Worm (Caenorhabditis elegans) whole organism, late embryonic: ENCODE measurements around the gene W04G3.12.
A peak's percentile ranks its signal among the peaks of the same experiment; 100 is the strongest.

Experiments used
- F13H6.1 ChIP-seq: sonication (generic microtip); optimal IDR thresholded peaks from 2 replicates; lab custom pipeline; 2016; ENCODE audit warnings: missing genetic modification characterization, missing compliant biosample characterization
- T23F11.4 ChIP-seq: fragments of 200-800 bp; sonication (Bioruptor generic); optimal IDR thresholded peaks from 2 replicates; lab custom pipeline; 2018; ENCODE audit warnings: mild to moderate bottlenecking, missing genetic modification characterization, missing compliant biosample characterization
- ama-1 ChIP-seq: fragments of 150-350 bp; optimal IDR thresholded peaks from 2 replicates; lab custom pipeline; 2014
- ceh-18 ChIP-seq: sonication (generic microtip); optimal IDR thresholded peaks from 2 replicates; lab custom pipeline; 2016; ENCODE audit warnings: missing genetic modification characterization, missing compliant biosample characterization
- ceh-22 ChIP-seq: sonication (generic microtip); optimal IDR thresholded peaks from 2 replicates; lab custom pipeline; 2017; ENCODE audit warnings: missing biosample characterization, missing genetic modification characterization
- ceh-31 ChIP-seq: sonication (generic microtip); optimal IDR thresholded peaks from 2 replicates; lab custom pipeline; 2016; ENCODE audit warnings: missing genetic modification characterization, missing compliant biosample characterization
- ceh-45 ChIP-seq: fragments of 200-800 bp; sonication (Bioruptor generic); IDR thresholded peaks from 2 replicates; pipeline ENCODE4 v1.3.6; 2022; ENCODE audit warnings: missing genetic modification reagents, missing genetic modification characterization, missing compliant biosample characterization
- ceh-6 ChIP-seq: fragments of 200-800 bp; sonication (Bioruptor generic); optimal IDR thresholded peaks from 2 replicates; lab custom pipeline; 2018; ENCODE audit warnings: mild to moderate bottlenecking, missing genetic modification characterization, missing compliant biosample characterization
- che-1 ChIP-seq: sonication (generic microtip); optimal IDR thresholded peaks from 2 replicates; lab custom pipeline; 2016; ENCODE audit warnings: mild to moderate bottlenecking, missing genetic modification characterization, missing compliant biosample characterization
- dmd-4 ChIP-seq: sonication (generic microtip); optimal IDR thresholded peaks from 2 replicates; lab custom pipeline; 2016; ENCODE audit warnings: borderline replicate concordance, missing genetic modification characterization, missing compliant biosample characterization
- dve-1 ChIP-seq: sonication (generic microtip); optimal IDR thresholded peaks from 2 replicates; lab custom pipeline; 2017; ENCODE audit warnings: antibody characterized with exemption, mild to moderate bottlenecking, missing genetic modification characterization, missing compliant biosample characterization
- ets-4 ChIP-seq: sonication (generic microtip); optimal IDR thresholded peaks from 2 replicates; lab custom pipeline; 2016; ENCODE audit warnings: missing genetic modification characterization, missing compliant biosample characterization
- fkh-10 ChIP-seq: fragments of 150-350 bp; optimal IDR thresholded peaks from 2 replicates; lab custom pipeline; 2014; ENCODE audit warnings: missing biosample characterization, missing genetic modification reagents, missing genetic modification characterization
- fkh-6 ChIP-seq: sonication (generic microtip); optimal IDR thresholded peaks from 2 replicates; lab custom pipeline; 2016; ENCODE audit warnings: missing genetic modification characterization, missing compliant biosample characterization
- gmeb-2 ChIP-seq: sonication (generic microtip); optimal IDR thresholded peaks from 2 replicates; lab custom pipeline; 2016; ENCODE audit warnings: missing genetic modification characterization, inconsistent platforms, missing compliant biosample characterization
- hlh-13 ChIP-seq: fragments of 200-800 bp; sonication (Bioruptor generic); optimal IDR thresholded peaks from 2 replicates; lab custom pipeline; 2018; ENCODE audit warnings: mild to moderate bottlenecking, missing genetic modification characterization, missing compliant biosample characterization
- hlh-6 ChIP-seq: sonication (generic microtip); optimal IDR thresholded peaks from 2 replicates; lab custom pipeline; 2016; ENCODE audit warnings: missing genotype, missing genetic modification characterization, missing compliant biosample characterization
- lim-6 ChIP-seq: sonication (generic microtip); optimal IDR thresholded peaks from 2 replicates; lab custom pipeline; 2016; ENCODE audit warnings: missing genetic modification characterization, missing compliant biosample characterization
- lin-11 ChIP-seq: fragments of 200-800 bp; sonication (Bioruptor generic); optimal IDR thresholded peaks from 2 replicates; lab custom pipeline; 2018; ENCODE audit warnings: mild to moderate bottlenecking, missing genetic modification characterization, missing compliant biosample characterization
- mec-3 ChIP-seq: sonication (generic microtip); optimal IDR thresholded peaks from 2 replicates; lab custom pipeline; 2016; ENCODE audit warnings: borderline replicate concordance, missing genetic modification characterization, missing compliant biosample characterization
- nfya-1 ChIP-seq: sonication (generic microtip); optimal IDR thresholded peaks from 2 replicates; lab custom pipeline; 2017; ENCODE audit warnings: missing genetic modification characterization, mild to moderate bottlenecking, missing compliant biosample characterization, antibody characterized with exemption, moderate library complexity
- nhr-11 ChIP-seq: fragments of 150-350 bp; optimal IDR thresholded peaks from 2 replicates; lab custom pipeline; 2014; ENCODE audit warnings: missing biosample characterization, missing genetic modification characterization
- npax-4 ChIP-seq: sonication (generic microtip); optimal IDR thresholded peaks from 2 replicates; lab custom pipeline; 2016; ENCODE audit warnings: missing genetic modification characterization, missing compliant biosample characterization
- odd-2 ChIP-seq: sonication (generic microtip); optimal IDR thresholded peaks from 2 replicates; lab custom pipeline; 2017; ENCODE audit warnings: antibody characterized with exemption, mild to moderate bottlenecking, missing genetic modification characterization, missing compliant biosample characterization
- pag-3 ChIP-seq: sonication (generic microtip); optimal IDR thresholded peaks from 2 replicates; lab custom pipeline; 2016; ENCODE audit warnings: missing compliant biosample characterization, missing genetic modification characterization, borderline replicate concordance
- pha-4 ChIP-seq: fragments of 150-350 bp; optimal IDR thresholded peaks from 2 replicates; lab custom pipeline; 2018; ENCODE audit warnings: missing biosample characterization, missing genetic modification reagents, missing genetic modification characterization
- ref-2 ChIP-seq: sonication (generic microtip); optimal IDR thresholded peaks from 2 replicates; lab custom pipeline; 2016; ENCODE audit warnings: missing genetic modification characterization, missing compliant biosample characterization
- sdc-2 ChIP-seq: sonication (generic microtip); optimal IDR thresholded peaks from 2 replicates; lab custom pipeline; 2016; ENCODE audit warnings: missing genotype, missing genetic modification characterization, missing compliant biosample characterization
- sox-4 ChIP-seq: sonication (generic microtip); optimal IDR thresholded peaks from 2 replicates; lab custom pipeline; 2017; ENCODE audit warnings: mild to moderate bottlenecking, missing genetic modification characterization, inconsistent platforms, missing compliant biosample characterization
- syd-9 ChIP-seq: sonication (generic microtip); optimal IDR thresholded peaks from 2 replicates; lab custom pipeline; 2016; ENCODE audit warnings: mild to moderate bottlenecking, missing genetic modification characterization, moderate library complexity, missing compliant biosample characterization
- tbx-2 ChIP-seq: sonication (generic microtip); optimal IDR thresholded peaks from 2 replicates; lab custom pipeline; 2016; ENCODE audit warnings: missing genetic modification characterization, missing compliant biosample characterization
- tbx-7 ChIP-seq: sonication (generic microtip); optimal IDR thresholded peaks from 2 replicates; lab custom pipeline; 2016; ENCODE audit warnings: missing genotype, missing genetic modification characterization, missing compliant biosample characterization
- ttx-3 ChIP-seq: sonication (generic microtip); optimal IDR thresholded peaks from 2 replicates; lab custom pipeline; 2016; ENCODE audit warnings: missing genetic modification reagents, missing genetic modification characterization, missing compliant biosample characterization
- unc-3 ChIP-seq, 2 experiments: fragments of 200-800 bp in 1 of 2; sonication (Bioruptor generic) in 1 of 2; sonication (generic microtip) in 1 of 2; conservative IDR thresholded peaks in 1 of 2; optimal IDR thresholded peaks in 1 of 2; 2 replicates each; pipeline versions ENCODE4 v1.3.6 to Lab custom; 2016 to 2022; ENCODE audit warnings: missing compliant biosample characterization in 2 of 2, missing genetic modification characterization in 2 of 2, missing genetic modification reagents in 1 of 2
- unc-55 ChIP-seq: sonication (generic microtip); optimal IDR thresholded peaks from 2 replicates; lab custom pipeline; 2017; ENCODE audit warnings: missing biosample characterization, missing genetic modification reagents, missing genetic modification characterization

The W04G3.12 gene

DNA sequence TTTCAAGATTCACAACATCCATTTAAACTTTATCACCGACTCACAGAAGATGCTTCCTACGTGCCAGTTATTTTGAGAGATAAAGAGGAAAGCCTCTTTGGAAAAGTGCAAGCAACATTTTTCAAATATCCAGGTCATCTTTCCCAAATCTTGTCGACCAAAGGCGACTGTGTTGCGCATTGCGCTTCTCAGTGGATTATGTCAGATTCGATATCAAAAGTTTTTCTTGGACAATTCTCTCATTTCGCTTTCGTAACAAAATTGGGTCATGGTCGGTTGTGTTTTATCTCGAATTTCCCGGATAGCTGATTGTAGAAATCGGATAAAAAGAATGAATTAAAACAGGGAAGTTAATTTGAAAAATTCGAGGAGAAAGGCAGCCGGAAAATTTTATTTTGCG lies 9.3 kb downstream of the W04G3.12 start:
- TF ChIP-seq sdc-2 (tag; lab: Kevin White, UChicago) = no peak

DNA sequence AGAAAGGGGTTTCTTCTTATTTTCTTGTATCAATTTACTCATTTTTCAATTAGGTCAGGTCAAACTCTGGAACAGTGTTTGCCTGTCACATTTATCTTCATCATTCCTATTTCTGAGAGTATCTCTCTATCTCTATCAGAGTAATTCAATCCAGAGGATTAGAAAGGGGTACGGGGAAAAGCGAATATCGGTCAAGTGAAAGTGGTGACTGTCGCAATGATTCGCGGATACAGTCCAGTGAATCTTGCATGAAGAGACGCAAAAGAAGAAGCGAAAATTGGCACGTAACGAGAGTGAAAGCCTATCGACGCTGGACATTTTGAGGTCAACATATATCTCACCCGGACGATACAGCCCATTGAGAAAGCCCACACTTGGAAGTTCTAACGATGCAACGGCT lies 11.8 kb downstream of the W04G3.12 start, which contains the start of gene lpr-4:
lpr-4 (plus strand) TSS at position 328 of the 400 bp plus-strand sequence.
- TF ChIP-seq T23F11.4 (GFP tag; lab: Kevin White, UChicago) (no peak), fkh-6 (tag; lab: Kevin White, UChicago) (no peak), syd-9 (tag; lab: Kevin White, UChicago) (no peak), ceh-18 (tag; lab: Kevin White, UChicago) (no peak), unc-55 (GFP tag; lab: Kevin White, UChicago) (peak; percentile 21), odd-2 (no peak), sdc-2 (tag; lab: Kevin White, UChicago) (no peak), hlh-13 (GFP tag; lab: Kevin White, UChicago) (no peak), ref-2 (tag; lab: Kevin White, UChicago) (peak; percentile 17), tbx-7 (tag; lab: Kevin White, UChicago) (no peak), nhr-11 (tag; lab: Kevin White, UChicago) (no peak), unc-3 (GFP tag; conservative IDR thresholded peaks at IDR 0.05; lab: Robert Waterston, UW) (no peak), unc-3 (tag; optimal IDR thresholded peaks at IDR 0.05; lab: Kevin White, UChicago) (no peak), tbx-2 (tag; lab: Kevin White, UChicago) (no peak), sox-4 (tag; lab: Kevin White, UChicago) (no peak)

DNA sequence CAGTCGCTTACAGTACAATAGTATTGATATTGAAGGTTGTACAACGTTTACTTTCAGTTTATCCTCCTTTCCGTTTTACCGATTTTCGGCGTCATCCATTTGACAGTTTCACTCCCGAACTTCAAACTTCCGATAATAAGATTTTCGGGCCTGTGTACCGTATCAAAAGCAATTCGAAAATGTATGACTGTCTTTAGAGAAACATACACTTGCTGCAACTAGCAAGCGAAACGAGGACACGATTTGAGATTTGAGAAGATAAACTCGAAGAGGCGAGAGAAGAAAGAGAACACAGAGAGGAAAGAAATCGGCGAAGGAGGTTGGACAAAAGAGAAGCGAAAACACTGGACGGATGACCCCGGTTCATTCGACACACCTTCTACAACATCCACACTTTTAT lies 14.7 kb downstream of the W04G3.12 start, which contains the start of gene lpr-5:
lpr-5 (plus strand) TSS at position 220 of the 400 bp plus-strand sequence.
- TF ChIP-seq fkh-10 (GFP tag; lab: Kevin White, UChicago) = no peak
- no peak for TF ChIP-seq ceh-31 (tag; lab: Kevin White, UChicago)
- no peak for TF ChIP-seq ttx-3 (tag; lab: Kevin White, UChicago)
- no peak for TF ChIP-seq nfya-1 (tag; lab: Kevin White, UChicago)
- TF ChIP-seq mec-3 = no peak
- TF ChIP-seq che-1 (tag; lab: Kevin White, UChicago) = no peak
- TF ChIP-seq dmd-4 (tag; lab: Kevin White, UChicago) = no peak
- no peak for TF ChIP-seq hlh-13 (GFP tag; lab: Kevin White, UChicago)
- no peak for TF ChIP-seq sox-4 (tag; lab: Kevin White, UChicago)
- no peak for TF ChIP-seq dve-1 (tag; lab: Kevin White, UChicago)
- no peak for TF ChIP-seq lin-11
- TF ChIP-seq pha-4 (tag; lab: Kevin White, UChicago) = no peak
- no peak for TF ChIP-seq npax-4 (tag; lab: Kevin White, UChicago)
- no peak for TF ChIP-seq pag-3
- TF ChIP-seq ceh-6 (GFP tag; lab: Kevin White, UChicago) = no peak
- TF ChIP-seq hlh-6 = no peak

DNA sequence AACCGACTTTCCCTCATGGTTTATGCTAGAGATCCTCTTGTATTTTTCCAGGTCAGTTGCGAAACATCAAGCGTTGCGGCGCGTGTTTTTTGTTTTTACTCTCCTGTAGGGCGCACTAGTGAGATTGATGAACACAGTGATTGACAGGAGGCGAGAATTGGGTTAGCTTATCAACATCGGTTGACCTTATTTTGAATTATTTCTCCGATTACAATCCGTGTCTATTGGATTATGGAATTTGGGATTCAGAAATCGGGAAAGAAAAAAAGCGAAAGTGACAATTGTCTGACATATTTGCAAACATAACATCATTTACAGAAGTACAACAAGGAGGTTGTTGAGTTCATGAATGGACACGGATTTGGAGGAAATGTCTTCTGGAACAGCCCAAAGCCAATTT lies 15.7 kb downstream of the W04G3.12 start:
- TF ChIP-seq fkh-10 (GFP tag; lab: Kevin White, UChicago) (no peak), ceh-22 (tag; lab: Kevin White, UChicago) (no peak), F13H6.1 (no peak), ceh-45 (GFP tag; lab: Robert Waterston, UW) (no peak), tbx-7 (tag; lab: Kevin White, UChicago) (no peak), gmeb-2 (tag; lab: Kevin White, UChicago) (no peak), lim-6 (no peak), ets-4 (tag; lab: Kevin White, UChicago) (no peak)

DNA sequence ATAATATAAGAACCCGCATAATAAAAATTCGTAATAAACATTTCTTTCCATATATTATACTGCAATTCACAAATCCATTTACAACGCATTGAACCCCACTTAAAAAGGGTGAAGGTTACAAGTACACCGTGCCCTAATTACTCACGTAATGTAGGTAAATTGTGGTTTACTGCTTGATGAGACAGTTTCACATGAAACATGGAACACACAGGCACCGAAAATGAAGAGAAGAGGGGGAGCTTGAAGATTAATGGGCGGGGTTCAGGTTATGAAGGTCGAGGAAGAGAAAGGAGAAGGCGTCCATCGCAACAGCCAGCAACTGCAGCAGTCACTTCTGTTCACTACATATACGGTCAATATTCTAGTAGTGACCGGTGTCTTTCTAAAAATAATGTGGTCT lies 16.9 kb downstream of the W04G3.12 start, which contains the start of gene lpr-6:
lpr-6 (plus strand) TSS at position 251 of the 400 bp plus-strand sequence.
- TF ChIP-seq nhr-11 (tag; lab: Kevin White, UChicago) (no peak), ceh-31 (tag; lab: Kevin White, UChicago) (peak; percentile 2), ama-1 (lab: Kevin White, UChicago) (peak; percentile 19)
